Fruit fly (Drosophila melanogaster) whole organism: ENCODE data around the gene CG9452.
"Not testable (repeated sequence)": the region's sequence is repeated elsewhere in the genome, so short reads cannot be mapped to it uniquely, and the experiment has no call there.

Experiments
- CG8478 ChIP-seq: fragments of >200 bp; optimal IDR thresholded peaks from 2 replicates; lab custom pipeline; 2018; ENCODE audit warnings: inconsistent platforms
- Dll ChIP-seq: fragments of >200 bp; optimal IDR thresholded peaks from 2 replicates; lab custom pipeline; 2017
- EcR ChIP-seq, 2 experiments: fragments of >200 bp; optimal IDR thresholded peaks; 2 replicates each; lab custom pipeline; 2017; ENCODE audit warnings: missing biosample characterization in 2 of 2, missing genetic modification characterization in 2 of 2, missing genetic modification reagents in 2 of 2
- pan ChIP-seq: fragments of >200 bp; optimal IDR thresholded peaks from 2 replicates; lab custom pipeline; 2017
- psq ChIP-seq: fragments of >200 bp; optimal IDR thresholded peaks from 2 replicates; lab custom pipeline; 2017
- usp ChIP-seq: fragments of >200 bp; optimal IDR thresholded peaks from 2 replicates; lab custom pipeline; 2017; ENCODE audit warnings: missing biosample characterization, missing genetic modification characterization, mixed read lengths

Gene CG9452

DNA sequence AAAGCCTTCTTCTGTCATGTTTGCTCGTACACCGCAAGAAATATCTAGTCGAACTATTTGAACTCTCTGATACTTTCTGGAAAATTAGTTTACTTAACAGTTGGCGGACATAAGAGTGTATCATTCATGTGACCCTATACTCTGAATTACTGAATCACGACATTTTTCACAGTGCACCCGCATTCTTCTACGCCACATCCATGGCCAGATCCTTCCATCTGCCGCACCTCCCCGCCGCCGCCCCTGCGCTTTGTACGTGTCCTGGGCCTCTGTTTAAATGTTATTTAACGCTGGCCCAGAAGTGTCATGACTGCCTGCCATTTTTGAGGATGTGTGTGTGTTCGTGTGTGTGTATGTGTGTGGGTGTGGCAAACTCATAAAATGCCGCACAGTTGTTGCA is 9.0 kb upstream of the CG9452 start:
- no peak for TF ChIP-seq pan (lab: Kevin White, UChicago)
- no peak for TF ChIP-seq EcR (GFP tag; optimal IDR thresholded peaks at IDR 0.05; lab: Kevin White, UChicago)
- no peak for TF ChIP-seq Dll
- no peak for TF ChIP-seq usp (GFP tag; lab: Kevin White, UChicago)
- no peak for TF ChIP-seq CG8478 (lab: Kevin White, UChicago)
- TF ChIP-seq psq, result no peak

DNA sequence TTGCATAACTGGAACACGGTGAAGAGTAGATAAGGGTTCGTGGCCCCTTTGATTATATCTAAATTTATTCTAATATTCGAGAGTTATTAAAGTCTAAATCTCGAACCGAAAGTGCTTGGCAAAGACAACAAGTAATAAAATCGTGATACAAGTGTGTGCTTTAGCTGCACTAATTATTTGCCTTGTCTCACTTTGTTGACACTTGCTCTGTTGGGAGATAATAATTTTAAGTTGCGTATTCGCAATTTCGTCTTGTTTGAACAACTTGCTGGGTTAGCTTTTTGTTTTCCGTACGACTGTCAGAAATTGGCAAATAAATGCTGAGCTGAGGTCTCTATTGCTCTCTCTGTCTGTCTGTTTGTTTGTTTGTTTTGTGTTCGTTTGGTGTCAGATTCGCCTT is 1.0 kb upstream of the CG9452 start:
- no peak for TF ChIP-seq CG8478 (lab: Kevin White, UChicago)
- TF ChIP-seq psq, result no peak
- no peak for TF ChIP-seq EcR (GFP tag; optimal IDR thresholded peaks at IDR 0.05; lab: Kevin White, UChicago)
- TF ChIP-seq usp (GFP tag; lab: Kevin White, UChicago), result no peak
- TF ChIP-seq pan (lab: Kevin White, UChicago), result no peak
- TF ChIP-seq Dll, result no peak

DNA sequence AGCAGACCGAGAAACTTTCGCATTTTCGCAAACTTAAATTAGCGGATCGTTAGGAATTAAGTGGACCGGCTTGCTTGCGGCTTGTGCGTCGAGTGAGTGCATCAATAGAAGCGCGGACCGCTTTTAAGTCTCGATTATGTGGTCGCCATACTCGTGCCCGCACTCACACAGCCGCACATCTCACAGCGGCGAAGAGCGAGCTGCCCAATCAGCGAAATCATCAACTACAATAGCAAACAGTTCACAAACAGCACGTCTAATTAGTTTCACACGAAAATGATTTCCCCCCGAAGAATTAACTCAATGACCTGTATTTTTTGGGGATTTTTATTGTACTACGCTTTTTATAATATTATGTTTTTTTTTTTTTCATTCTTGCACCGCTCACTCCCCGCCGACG is 3.0 kb downstream of the CG9452 start, which contains the start of gene CG9451:
Gene CG9451, minus strand, starts transcription at position 101 of the 400 bp plus-strand sequence.
- no peak for TF ChIP-seq EcR (GFP tag; optimal IDR thresholded peaks at IDR 0.05; lab: Kevin White, UChicago)
- TF ChIP-seq pan (lab: Kevin White, UChicago), result no peak
- TF ChIP-seq psq, result no peak
- TF ChIP-seq Dll, result no peak
- TF ChIP-seq CG8478 (lab: Kevin White, UChicago), result no peak
- no peak for TF ChIP-seq usp (GFP tag; lab: Kevin White, UChicago)

- TF ChIP-seq Dll (no peak), EcR (GFP tag; optimal IDR thresholded peaks at IDR 0.05; lab: Kevin White, UChicago) (no peak), CG8478 (lab: Kevin White, UChicago) (no peak), usp (GFP tag; lab: Kevin White, UChicago) (no peak)
These were observed 4.3 kb downstream of the CG9452 start for dm6 chr3L:19499334-19499733.

DNA sequence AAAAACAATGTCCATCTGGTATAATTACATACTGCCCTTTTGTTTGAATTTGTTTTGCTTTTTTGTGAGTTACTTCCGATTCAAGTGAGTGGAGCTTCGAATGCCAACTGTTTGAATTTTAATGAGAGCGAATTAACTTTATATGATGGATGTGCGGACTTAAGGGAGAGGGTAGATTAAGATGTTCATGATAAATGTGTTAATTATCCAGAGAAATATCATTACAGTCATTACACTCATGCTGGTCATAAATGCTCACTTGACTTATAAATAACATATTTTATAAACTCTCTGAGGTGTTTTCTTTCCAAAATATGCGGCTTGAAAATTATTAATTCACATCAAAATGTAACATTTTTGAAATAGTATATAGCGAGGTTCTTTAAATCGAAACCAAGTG is 6.0 kb downstream of the CG9452 start, which contains the start of gene CG9449:
Gene CG9449, minus strand, starts transcription at position 101 of the 400 bp plus-strand sequence.
- TF ChIP-seq pan (lab: Kevin White, UChicago), result no peak
- TF ChIP-seq psq, result no peak
- no peak for TF ChIP-seq Dll
- no peak for TF ChIP-seq CG8478 (lab: Kevin White, UChicago)
- TF ChIP-seq usp (GFP tag; lab: Kevin White, UChicago), result no peak
- TF ChIP-seq EcR (GFP tag; optimal IDR thresholded peaks at IDR 0.05; lab: Kevin White, UChicago), result no peak

DNA sequence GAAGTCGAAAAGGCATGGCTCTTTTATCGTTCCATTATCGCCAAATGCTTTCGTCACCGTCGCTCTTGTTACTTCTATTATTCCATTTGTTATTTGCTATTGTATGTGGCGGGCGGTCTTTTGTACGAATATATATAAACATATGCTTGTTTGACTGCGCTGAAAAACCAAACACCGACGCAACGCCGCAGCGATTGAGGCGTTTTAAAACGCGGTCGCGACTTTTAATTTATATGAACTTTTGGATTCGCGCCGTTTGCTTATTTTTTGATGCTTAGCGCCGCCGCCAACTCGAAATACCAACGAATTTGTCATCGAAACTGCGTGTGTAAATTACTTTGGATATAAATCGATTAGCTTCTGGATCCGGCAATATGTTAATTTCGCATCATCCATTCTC is 6.5 kb downstream of the CG9452 start:
- no peak for TF ChIP-seq psq

DNA sequence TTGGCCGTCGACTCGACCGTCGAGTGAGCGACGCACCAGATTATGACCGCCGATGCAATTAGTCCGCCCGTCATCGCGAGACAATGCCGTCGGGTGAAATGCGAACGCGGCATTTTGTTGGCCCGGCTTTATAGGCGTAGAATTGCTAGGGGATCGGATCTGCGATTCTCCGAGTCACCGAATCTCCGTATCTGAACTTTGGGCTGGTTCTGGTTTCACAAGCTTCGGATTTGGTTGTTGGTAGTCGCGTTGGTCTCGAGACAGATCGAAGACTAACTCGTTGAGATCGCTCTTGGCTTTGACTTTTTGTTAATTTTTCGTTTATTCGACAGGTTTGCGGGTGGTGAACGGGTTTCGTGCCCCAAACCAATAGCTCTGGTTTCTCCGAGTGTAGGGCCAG is 7.1 kb downstream of the CG9452 start:
- TF ChIP-seq EcR (GFP tag; optimal IDR thresholded peaks at IDR 0.05; lab: Kevin White, UChicago) (no peak), CG8478 (lab: Kevin White, UChicago) (no peak), usp (GFP tag; lab: Kevin White, UChicago) (no peak), psq (no peak), pan (lab: Kevin White, UChicago) (no peak), Dll (no peak)

dm6 chr3L:19495991-19496588 is 7.6 kb downstream of the CG9452 start:
- TF ChIP-seq Dll, result no peak
- no peak for TF ChIP-seq usp (GFP tag; lab: Kevin White, UChicago)
- TF ChIP-seq CG8478 (lab: Kevin White, UChicago), result no peak
- TF ChIP-seq psq, result no peak
- no peak for TF ChIP-seq EcR (GFP tag; optimal IDR thresholded peaks at IDR 0.05; lab: Kevin White, UChicago)
- no peak for TF ChIP-seq pan (lab: Kevin White, UChicago)

dm6 chr3L:19494954-19495353 is 8.7 kb downstream of the CG9452 start:
- TF ChIP-seq pan (lab: Kevin White, UChicago) (no peak), psq (no peak), Dll (no peak), CG8478 (lab: Kevin White, UChicago) (no peak), EcR (GFP tag; optimal IDR thresholded peaks at IDR 0.05; lab: Kevin White, UChicago) (no peak), usp (GFP tag; lab: Kevin White, UChicago) (no peak)

DNA sequence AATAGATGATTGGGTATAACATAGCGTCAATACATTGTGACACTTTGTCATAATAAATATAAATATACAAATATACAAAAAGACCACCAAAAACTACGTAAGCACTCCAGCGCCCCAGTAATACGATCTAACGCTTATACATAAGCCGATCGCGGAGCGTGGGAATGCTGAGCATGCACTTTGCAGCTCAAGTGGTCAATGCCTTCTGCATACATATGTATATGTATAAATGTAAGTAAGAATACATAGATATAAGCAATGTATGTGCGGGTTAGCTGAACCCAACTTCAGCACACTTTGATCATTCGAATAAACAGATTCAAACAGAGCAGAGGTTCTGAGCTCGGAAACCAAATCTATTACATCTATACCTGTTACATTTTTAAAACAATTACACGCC is 16.4 kb downstream of the CG9452 start, which contains the start of gene CG32212:
Gene CG32212, plus strand, starts transcription at position 301 of the 400 bp plus-strand sequence.
- not testable (repeated sequence) for TF ChIP-seq usp (GFP tag; lab: Kevin White, UChicago); Dll; psq

dm6 chr3L:19486398-19486797 is 17.3 kb downstream of the CG9452 start, which contains the start of gene brv1:
brv1 (minus strand) TSS chr3L:19486498.
- no peak for TF ChIP-seq Dll
- no peak for TF ChIP-seq EcR (GFP tag; optimal IDR thresholded peaks at IDR 0.05; lab: Kevin White, UChicago)
- no peak for TF ChIP-seq psq
- no peak for TF ChIP-seq pan (lab: Kevin White, UChicago)
- no peak for TF ChIP-seq usp (GFP tag; lab: Kevin White, UChicago)
- TF ChIP-seq CG8478 (lab: Kevin White, UChicago), result no peak

- TF ChIP-seq Dll (no peak), CG8478 (lab: Kevin White, UChicago) (no peak), psq (no peak), EcR (GFP tag; optimal IDR thresholded peaks at IDR 0.05; lab: Kevin White, UChicago) (no peak)
These were observed 20.7 kb downstream of the CG9452 start for dm6 chr3L:19483007-19483406.

- TF ChIP-seq CG8478 (lab: Kevin White, UChicago) (no peak), EcR (GFP tag; optimal IDR thresholded peaks at IDR 0.05; lab: Kevin White, UChicago) (no peak), pan (lab: Kevin White, UChicago) (no peak), usp (GFP tag; lab: Kevin White, UChicago) (no peak), Dll (no peak), psq (no peak)
These were observed 21.7 kb downstream of the CG9452 start for dm6 chr3L:19482014-19482413.
